Worm (Caenorhabditis elegans) whole organism, L4 larva: Measurements from ENCODE around the gene Y53C12A.10.

ENCODE experiments used
- R02D3.7 ChIP-seq: fragments of 150-350 bp; sonication (generic microtip); optimal IDR thresholded peaks from 3 replicates; lab custom pipeline; 2014; ENCODE audit warnings: missing biosample characterization, missing genetic modification characterization
- daf-12 ChIP-seq: fragments of 150-350 bp; optimal IDR thresholded peaks from 2 replicates; lab custom pipeline; 2014; ENCODE audit warnings: missing biosample characterization, missing genetic modification reagents, missing genetic modification characterization
- daf-16 ChIP-seq, 3 experiments: sonication (generic microtip); optimal IDR thresholded peaks; 2 replicates each; lab custom pipeline; 2016 to 2017; ENCODE audit warnings: missing genetic modification characterization in 3 of 3, missing genetic modification reagents in 3 of 3, mild to moderate bottlenecking in 2 of 3, missing compliant biosample characterization in 2 of 3, missing biosample characterization in 1 of 3, moderate library complexity in 1 of 3
- dmd-6 ChIP-seq: fragments of 200-800 bp; sonication (Bioruptor generic); IDR thresholded peaks from 2 replicates; pipeline ENCODE4 v1.3.6; 2022; ENCODE audit warnings: missing genetic modification reagents, missing genetic modification characterization, missing compliant biosample characterization
- dmd-8 ChIP-seq: fragments of 200-800 bp; sonication (Bioruptor generic); IDR thresholded peaks from 2 replicates; pipeline ENCODE4 v1.3.6; 2022; ENCODE audit warnings: missing genetic modification characterization, missing compliant biosample characterization
- duxl-1 ChIP-seq: sonication (generic microtip); optimal IDR thresholded peaks from 2 replicates; lab custom pipeline; 2016; ENCODE audit warnings: mild to moderate bottlenecking, missing genetic modification characterization, moderate library complexity, missing compliant biosample characterization; ENCODE audit not compliant: poor library complexity
- mxl-2 ChIP-seq: fragments of 200-800 bp; sonication (Bioruptor generic); conservative IDR thresholded peaks from 2 replicates; pipeline ENCODE4 v1.3.6; 2022; ENCODE audit warnings: missing genetic modification reagents, missing genetic modification characterization, missing compliant biosample characterization
- nhr-28 ChIP-seq: fragments of 150-350 bp; optimal IDR thresholded peaks from 2 replicates; lab custom pipeline; 2014; ENCODE audit warnings: missing biosample characterization, missing genetic modification characterization
- nhr-76 ChIP-seq: fragments of 150-350 bp; optimal IDR thresholded peaks from 2 replicates; lab custom pipeline; 2014; ENCODE audit warnings: missing biosample characterization, missing genetic modification characterization
- pqm-1 ChIP-seq: sonication (generic microtip); optimal IDR thresholded peaks from 2 replicates; lab custom pipeline; 2017; ENCODE audit warnings: missing biosample characterization, missing genetic modification characterization

ce11 chrII:9728506-9728905, 23.9 kb upstream of the Y53C12A.10 start:
- TF ChIP-seq duxl-1 (tag; lab: Kevin White, UChicago) (no peak), pqm-1 (tag; lab: Kevin White, UChicago) (no peak), dmd-6 (GFP tag; lab: Robert Waterston, UW) (no peak), mxl-2 (no peak), nhr-28 (tag; lab: Kevin White, UChicago) (no peak), dmd-8 (GFP tag; lab: Robert Waterston, UW) (no peak), daf-12 (tag; lab: Kevin White, UChicago) (no peak), daf-16 (GFP tag; optimal IDR thresholded peaks at IDR 0.05; lab: Kevin White, UChicago) (no peak), daf-16 (tag; optimal IDR thresholded peaks at IDR 0.05; lab: Kevin White, UChicago) (no peak), R02D3.7 (no peak), nhr-76 (no peak)
